Worm (Caenorhabditis elegans): ENCODE results near the gene ubxn-2.

ce11 chrIV:2711122-2711669 lies 14.4 kb downstream of the ubxn-2 start:
- TF ChIP-seq pqm-1 (tag; optimal IDR thresholded peaks at IDR 0.05) (no peak), aly-2 (tag; optimal IDR thresholded peaks at IDR 0.05) (no peak), ceh-32 (tag; optimal IDR thresholded peaks at IDR 0.05; ENCODE audit: poor library complexity) (no peak), nhr-77 (tag; optimal IDR thresholded peaks at IDR 0.05) (peak; percentile 4), nhr-25 (tag; optimal IDR thresholded peaks at IDR 0.05; ENCODE audit: borderline replicate concordance, insufficient read depth) (no peak), ceh-20 (GFP tag; IDR thresholded peaks at IDR 0.05) (no peak)
